Worm (Caenorhabditis elegans) whole organism, L3 larva: ENCODE measurements around the gene bud-13.
A peak's percentile ranks its signal among the peaks of the same experiment; 100 is the strongest.

Experiments
- R02D3.7 ChIP-seq: fragments of 150-350 bp; optimal IDR thresholded peaks from 2 replicates; lab custom pipeline; 2014; ENCODE audit warnings: missing biosample characterization, missing genetic modification characterization
- ZK546.5 ChIP-seq: sonication (generic microtip); optimal IDR thresholded peaks from 2 replicates; lab custom pipeline; 2017; ENCODE audit warnings: missing biosample characterization, missing genetic modification characterization
- aly-2 ChIP-seq: fragments of 150-350 bp; optimal IDR thresholded peaks from 2 replicates; lab custom pipeline; 2014; ENCODE audit warnings: missing biosample characterization, missing genetic modification characterization
- ama-1 ChIP-seq: fragments of 150-350 bp; optimal IDR thresholded peaks from 2 replicates; lab custom pipeline; 2018
- ceh-28 ChIP-seq: fragments of 150-350 bp; optimal IDR thresholded peaks from 2 replicates; lab custom pipeline; 2014; ENCODE audit warnings: missing biosample characterization, missing genetic modification reagents, missing genetic modification characterization
- ceh-82 ChIP-seq: fragments of 150-350 bp; optimal IDR thresholded peaks from 2 replicates; lab custom pipeline; 2014; ENCODE audit warnings: missing biosample characterization, missing genetic modification characterization
- egl-27 ChIP-seq: sonication (generic microtip); optimal IDR thresholded peaks from 4 replicates; lab custom pipeline; 2017; ENCODE audit warnings: missing biosample characterization, missing genetic modification reagents, missing genetic modification characterization
- egl-5 ChIP-seq: fragments of 150-350 bp; optimal IDR thresholded peaks from 2 replicates; lab custom pipeline; 2017; ENCODE audit warnings: missing biosample characterization, missing genetic modification reagents, missing genetic modification characterization, inconsistent platforms
- elt-1 ChIP-seq: fragments of 150-350 bp; optimal IDR thresholded peaks from 2 replicates; lab custom pipeline; 2014; ENCODE audit warnings: missing biosample characterization, missing genetic modification characterization
- elt-2 ChIP-seq: sonication (generic microtip); optimal IDR thresholded peaks from 2 replicates; lab custom pipeline; 2016; ENCODE audit warnings: missing genetic modification reagents, mild to moderate bottlenecking, missing genetic modification characterization, missing compliant biosample characterization
- elt-3 ChIP-seq, 3 experiments: fragments of 150-350 bp in 1 of 3; sonication (generic microtip) in 2 of 3; optimal IDR thresholded peaks; 2 replicates in 2 of 3; 4 replicates in 1 of 3; lab custom pipeline; 2014 to 2017; ENCODE audit warnings: missing biosample characterization in 3 of 3, missing genetic modification characterization in 3 of 3
- eor-1 ChIP-seq, 2 experiments: fragments of 150-350 bp; optimal IDR thresholded peaks; 2 replicates each; lab custom pipeline; 2014 to 2018; ENCODE audit warnings: missing biosample characterization in 2 of 2, missing genetic modification characterization in 2 of 2
- fkh-10 ChIP-seq: sonication (generic microtip); optimal IDR thresholded peaks from 2 replicates; lab custom pipeline; 2017; ENCODE audit warnings: missing biosample characterization, missing genetic modification reagents, missing genetic modification characterization
- fos-1 ChIP-seq: fragments of 150-350 bp; optimal IDR thresholded peaks from 2 replicates; lab custom pipeline; 2014; ENCODE audit warnings: missing biosample characterization, missing genetic modification characterization
- hmg-11 ChIP-seq: sonication (generic microtip); optimal IDR thresholded peaks from 2 replicates; lab custom pipeline; 2016; ENCODE audit warnings: missing genetic modification characterization, missing compliant biosample characterization
- jun-1 ChIP-seq: fragments of 150-350 bp; optimal IDR thresholded peaks from 2 replicates; lab custom pipeline; 2014; ENCODE audit warnings: missing biosample characterization, missing genetic modification reagents, missing genetic modification characterization
- lin-15B ChIP-seq: fragments of 150-350 bp; optimal IDR thresholded peaks from 2 replicates; lab custom pipeline; 2014; ENCODE audit warnings: missing biosample characterization, missing genetic modification characterization
- lsy-12 ChIP-seq: sonication (generic microtip); optimal IDR thresholded peaks from 2 replicates; lab custom pipeline; 2016; ENCODE audit warnings: mild to moderate bottlenecking, missing genetic modification characterization, missing compliant biosample characterization
- mdl-1 ChIP-seq: fragments of 150-350 bp; optimal IDR thresholded peaks from 2 replicates; lab custom pipeline; 2014; ENCODE audit warnings: missing biosample characterization, missing genetic modification characterization
- nfya-1 ChIP-seq: sonication (generic microtip); optimal IDR thresholded peaks from 2 replicates; lab custom pipeline; 2017; ENCODE audit warnings: missing genetic modification characterization, mild to moderate bottlenecking, missing compliant biosample characterization, antibody characterized with exemption, moderate library complexity; ENCODE audit not compliant: insufficient read depth
- nhr-11 ChIP-seq: fragments of 150-350 bp; optimal IDR thresholded peaks from 2 replicates; lab custom pipeline; 2014; ENCODE audit warnings: missing biosample characterization, missing genetic modification characterization
- nhr-23 ChIP-seq: fragments of 150-350 bp; optimal IDR thresholded peaks from 2 replicates; lab custom pipeline; 2014; ENCODE audit warnings: missing biosample characterization, missing genetic modification reagents, missing genetic modification characterization
- nhr-237 ChIP-seq: fragments of 150-350 bp; optimal IDR thresholded peaks from 2 replicates; lab custom pipeline; 2014; ENCODE audit warnings: missing biosample characterization, missing genetic modification characterization
- nhr-28 ChIP-seq: fragments of 150-350 bp; optimal IDR thresholded peaks from 2 replicates; lab custom pipeline; 2014; ENCODE audit warnings: missing biosample characterization, missing genetic modification characterization
- nhr-67 ChIP-seq: fragments of 150-350 bp; optimal IDR thresholded peaks from 2 replicates; lab custom pipeline; 2014; ENCODE audit warnings: missing biosample characterization, missing genetic modification characterization
- nhr-77 ChIP-seq: fragments of 150-350 bp; optimal IDR thresholded peaks from 2 replicates; lab custom pipeline; 2014; ENCODE audit warnings: missing biosample characterization, missing genetic modification characterization
- pha-4 ChIP-seq: fragments of 150-350 bp; optimal IDR thresholded peaks from 2 replicates; lab custom pipeline; 2014; ENCODE audit warnings: missing biosample characterization, missing genetic modification reagents, missing genetic modification characterization
- pqm-1 ChIP-seq: fragments of 150-350 bp; optimal IDR thresholded peaks from 2 replicates; lab custom pipeline; 2017; ENCODE audit warnings: missing biosample characterization, missing genetic modification characterization, inconsistent platforms
- sea-2 ChIP-seq: fragments of 150-350 bp; sonication (generic microtip); optimal IDR thresholded peaks from 4 replicates; lab custom pipeline; 2014; ENCODE audit warnings: missing biosample characterization, missing genetic modification reagents, missing genetic modification characterization
- skn-1 ChIP-seq: fragments of 150-350 bp; optimal IDR thresholded peaks from 2 replicates; lab custom pipeline; 2014; ENCODE audit warnings: missing biosample characterization, missing genetic modification characterization
- snpc-4 ChIP-seq: fragments of 150-350 bp; optimal IDR thresholded peaks from 2 replicates; lab custom pipeline; 2014; ENCODE audit warnings: missing biosample characterization, missing genetic modification characterization
- tbx-2 ChIP-seq: sonication (generic microtip); optimal IDR thresholded peaks from 2 replicates; lab custom pipeline; 2016; ENCODE audit warnings: mild to moderate bottlenecking, missing genetic modification characterization, missing compliant biosample characterization
- unc-62 ChIP-seq: fragments of 150-350 bp; sonication (generic microtip); optimal IDR thresholded peaks from 4 replicates; lab custom pipeline; 2014; ENCODE audit warnings: missing biosample characterization, missing genetic modification reagents, missing genetic modification characterization
- zag-1 ChIP-seq: fragments of 150-350 bp; optimal IDR thresholded peaks from 2 replicates; lab custom pipeline; 2014; ENCODE audit warnings: missing biosample characterization, missing genetic modification characterization
- ztf-11 ChIP-seq: fragments of 150-350 bp; optimal IDR thresholded peaks from 2 replicates; lab custom pipeline; 2014; ENCODE audit warnings: missing biosample characterization, missing genetic modification characterization
- ztf-4 ChIP-seq: fragments of 150-350 bp; optimal IDR thresholded peaks from 2 replicates; lab custom pipeline; 2014; ENCODE audit warnings: missing biosample characterization, missing genetic modification characterization

Gene bud-13

ce11 chrIII:8956146-8956646 lies 11.3 kb downstream of the bud-13 start, which contains the start of the genes ZK643.5 and ZK643.2:
Gene ZK643.5 (minus strand): TSS chrIII:8956196.
Gene ZK643.2 (plus strand): TSS chrIII:8956540.
- TF ChIP-seq lsy-12 (tag; lab: Kevin White, UChicago) (no peak), ceh-82 (tag; lab: Kevin White, UChicago) (peak; percentile 11), ceh-28 (peak; percentile 95), eor-1 (tag; optimal IDR thresholded peaks at IDR 0.05; lab: Kevin White, UChicago) (no peak), hmg-11 (tag; lab: Kevin White, UChicago) (peak; percentile 86), pha-4 (tag; lab: Kevin White, UChicago) (peak; percentile 84), R02D3.7 (tag; lab: Kevin White, UChicago) (peak; percentile 27), lin-15B (tag; lab: Kevin White, UChicago) (peak; percentile 48), nfya-1 (tag; lab: Kevin White, UChicago) (peak; percentile 86), elt-2 (tag; lab: Kevin White, UChicago) (peak; percentile 14), unc-62 (GFP tag; lab: Kevin White, UChicago) (no peak), fos-1 (no peak), nhr-237 (no peak), egl-5 (tag; lab: Kevin White, UChicago) (peak; percentile 10), snpc-4 (tag; lab: Kevin White, UChicago) (peak; percentile 38)

ce11 chrIII:8955536-8955935 lies 12.0 kb downstream of the bud-13 start:
- TF ChIP-seq eor-1 (tag; optimal IDR thresholded peaks at IDR 0.05; lab: Kevin White, UChicago) (no peak), pqm-1 (no peak), snpc-4 (tag; lab: Kevin White, UChicago) (no peak), skn-1 (tag; lab: Kevin White, UChicago) (no peak), nhr-23 (tag; lab: Kevin White, UChicago) (no peak), pha-4 (tag; lab: Kevin White, UChicago) (no peak), lsy-12 (tag; lab: Kevin White, UChicago) (no peak), nhr-67 (tag; lab: Kevin White, UChicago) (no peak), nhr-28 (tag; lab: Kevin White, UChicago) (no peak), sea-2 (GFP tag; lab: Kevin White, UChicago) (no peak), ama-1 (lab: Kevin White, UChicago) (no peak), elt-2 (tag; lab: Kevin White, UChicago) (no peak), ceh-28 (no peak), ceh-82 (tag; lab: Kevin White, UChicago) (no peak), egl-5 (tag; lab: Kevin White, UChicago) (no peak), tbx-2 (no peak), ztf-4 (no peak), ztf-11 (tag; lab: Kevin White, UChicago) (no peak), elt-1 (tag; lab: Kevin White, UChicago) (no peak), hmg-11 (tag; lab: Kevin White, UChicago) (no peak)

DNA sequence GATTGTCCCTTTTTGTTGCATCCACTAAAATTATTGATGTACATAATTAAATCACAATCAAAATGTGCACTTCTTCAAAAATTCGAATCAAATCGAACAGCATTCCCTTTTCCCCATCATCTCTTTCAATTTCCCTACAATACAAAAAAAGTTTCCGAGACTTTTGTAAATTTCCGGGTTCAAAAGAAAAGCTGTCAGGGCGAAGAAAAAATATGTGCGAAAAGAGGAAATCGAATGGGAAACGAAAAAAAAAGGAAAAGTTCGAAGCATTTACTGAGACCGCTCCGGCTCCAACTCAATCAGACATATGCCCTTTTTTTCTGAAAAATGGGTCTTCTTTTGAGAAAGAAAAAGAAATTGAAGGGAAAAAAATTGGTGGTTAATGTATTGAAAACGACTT lies 18.4 kb downstream of the bud-13 start:
- TF ChIP-seq egl-27 (tag; lab: Kevin White, UChicago) (no peak), fkh-10 (peak; percentile 56)

- TF ChIP-seq nhr-237, result no peak
- TF ChIP-seq R02D3.7 (tag; lab: Kevin White, UChicago), result no peak
- no peak for TF ChIP-seq ceh-28
- no peak for TF ChIP-seq pha-4 (tag; lab: Kevin White, UChicago)
- TF ChIP-seq unc-62 (GFP tag; lab: Kevin White, UChicago), result no peak
- no peak for TF ChIP-seq nhr-11 (tag; lab: Kevin White, UChicago)
- no peak for TF ChIP-seq ZK546.5 (tag; lab: Kevin White, UChicago)
- no peak for TF ChIP-seq elt-2 (tag; lab: Kevin White, UChicago)
- no peak for TF ChIP-seq fkh-10
- no peak for TF ChIP-seq nhr-77 (tag; lab: Kevin White, UChicago)
- no peak for TF ChIP-seq zag-1 (tag; lab: Kevin White, UChicago)
- TF ChIP-seq lsy-12 (tag; lab: Kevin White, UChicago), result no peak
- no peak for TF ChIP-seq elt-3 (tag; optimal IDR thresholded peaks at IDR 0.05; lab: Kevin White, UChicago)
- no peak for TF ChIP-seq mdl-1
- no peak for TF ChIP-seq eor-1 (tag; optimal IDR thresholded peaks at IDR 0.05; lab: Kevin White, UChicago)
- no peak for TF ChIP-seq aly-2 (tag; lab: Kevin White, UChicago)
- no peak for TF ChIP-seq jun-1
Observed at ce11 chrIII:8946285-8946684, 21.2 kb downstream of the bud-13 start.
